Fruit fly (Drosophila melanogaster): ENCODE data around the gene CG3437.

CG3437 gene

dm6 chr3L:9435315-9435714 lies 22.2 kb downstream of the CG3437 start, which contains the start of gene CG42526 (continued):
- 0 out of 3 replicates have a peak, but pooled peaks have one; percentile 47 for TF ChIP-seq Opbp (GFP tag; IDR thresholded peaks at IDR 0.05; ENCODE audit: partially characterized antibody)
- TF ChIP-seq tup (GFP tag; optimal IDR thresholded peaks at IDR 0.05) = no peak
- TF ChIP-seq fu2 (GFP tag; optimal IDR thresholded peaks at IDR 0.05) = peak; percentile 6
- peak; percentile 5 for TF ChIP-seq pb (GFP tag; optimal IDR thresholded peaks at IDR 0.05)
- no peak for TF ChIP-seq ATbp (GFP tag; optimal IDR thresholded peaks at IDR 0.05)
- no peak for TF ChIP-seq Lhr (GFP tag; optimal IDR thresholded peaks at IDR 0.05)
- peak; percentile 30 for TF ChIP-seq CG8944 (GFP tag; optimal IDR thresholded peaks at IDR 0.05)
- TF ChIP-seq bcd (GFP tag; optimal IDR thresholded peaks at IDR 0.05) = no peak
- TF ChIP-seq ind (GFP tag; optimal IDR thresholded peaks at IDR 0.05) = no peak
- no peak for TF ChIP-seq CG9215 (GFP tag; IDR thresholded peaks at IDR 0.05)
- no peak for TF ChIP-seq MTF-1 (GFP tag; optimal IDR thresholded peaks at IDR 0.05; ENCODE audit: borderline replicate concordance)
- no peak for TF ChIP-seq CG6683 (GFP tag; optimal IDR thresholded peaks at IDR 0.05)
- peak; percentile 6 to 58 for TF ChIP-seq Pdp1 (GFP tag; optimal IDR thresholded peaks at IDR 0.05)
- peak; percentile 46; the same call in 1 of the 2 replicates for TF ChIP-seq CG17328 (GFP tag; IDR thresholded peaks at IDR 0.05)
- no peak for TF ChIP-seq CG8478 (optimal IDR thresholded peaks at IDR 0.05)
- peak; percentile 52 for TF ChIP-seq gem (tag; optimal IDR thresholded peaks at IDR 0.05)
- no peak for TF ChIP-seq CG7928 (GFP tag; optimal IDR thresholded peaks at IDR 0.05)
- 0 out of 3 replicates have a peak, but pooled peaks have one; percentile 16 for TF ChIP-seq zfh1 (GFP tag; IDR thresholded peaks at IDR 0.05)
- TF ChIP-seq Hand (GFP tag; optimal IDR thresholded peaks at IDR 0.05) = no peak
- no peak for TF ChIP-seq emc (GFP tag; optimal IDR thresholded peaks at IDR 0.05)
- peak; percentile 24 for TF ChIP-seq Bdp1 (GFP tag; optimal IDR thresholded peaks at IDR 0.05)
- no peak for TF ChIP-seq Blimp-1 (GFP tag; optimal IDR thresholded peaks at IDR 0.05)
- TF ChIP-seq CG14667 (GFP tag; IDR thresholded peaks at IDR 0.05) = no peak
- 0 out of 3 replicates have a peak, but pooled peaks have one; percentile 22 for TF ChIP-seq so (GFP tag; IDR thresholded peaks at IDR 0.05)
- TF ChIP-seq tna (GFP tag; IDR thresholded peaks at IDR 0.05; ENCODE audit: partially characterized antibody) = no peak
- no peak for TF ChIP-seq kni (GFP tag; optimal IDR thresholded peaks at IDR 0.05)
- TF ChIP-seq CG10959 (GFP tag; IDR thresholded peaks at IDR 0.05) = no peak
- TF ChIP-seq CG6854 (GFP tag; optimal IDR thresholded peaks at IDR 0.05) = no peak
- TF ChIP-seq mld (GFP tag; IDR thresholded peaks at IDR 0.05; ENCODE audit: partially characterized antibody) = no peak
- no peak for TF ChIP-seq Spps (tag; optimal IDR thresholded peaks at IDR 0.05)
- no peak for TF ChIP-seq odd (GFP tag; optimal IDR thresholded peaks at IDR 0.05)
- no peak for TF ChIP-seq insv (GFP tag; optimal IDR thresholded peaks at IDR 0.05)
- no peak for TF ChIP-seq CG10431 (GFP tag; optimal IDR thresholded peaks at IDR 0.05)
- peak; percentile 73 for TF ChIP-seq CG14014 (GFP tag; IDR thresholded peaks at IDR 0.05)
- TF ChIP-seq ro (GFP tag; IDR thresholded peaks at IDR 0.05) = no peak
- TF ChIP-seq CG8924 (tag; optimal IDR thresholded peaks at IDR 0.05) = peak; percentile 21
- TF ChIP-seq CG8290 (GFP tag; optimal IDR thresholded peaks at IDR 0.05) = peak; percentile 29
- peak in 1 of 2 experiments; percentile 78 for TF ChIP-seq CG8290 (tag; optimal IDR thresholded peaks at IDR 0.05)
- TF ChIP-seq B-H2 (GFP tag; optimal IDR thresholded peaks at IDR 0.05) = peak; percentile 19
- no peak for TF ChIP-seq rib (GFP tag; IDR thresholded peaks at IDR 0.05)
- peak; percentile 22 for TF ChIP-seq Atf-2 (GFP tag; optimal IDR thresholded peaks at IDR 0.05)
- no peak for TF ChIP-seq trh (GFP tag; optimal IDR thresholded peaks at IDR 0.05)
- 0 out of 4 replicates have a peak, but pooled peaks have one; percentile 5 for TF ChIP-seq chinmo (GFP tag; IDR thresholded peaks at IDR 0.05; ENCODE audit: partially characterized antibody)
- no peak for TF ChIP-seq kay (GFP tag; optimal IDR thresholded peaks at IDR 0.05)
- TF ChIP-seq sna (GFP tag; IDR thresholded peaks at IDR 0.05; ENCODE audit: partially characterized antibody) = peak; percentile 43; the same call in 1 of the 2 replicates
- no peak for TF ChIP-seq Aef1 (GFP tag; IDR thresholded peaks at IDR 0.05)
- TF ChIP-seq gfzf (GFP tag; optimal IDR thresholded peaks at IDR 0.05) = peak; percentile 44
- TF ChIP-seq Chrac-16 (GFP tag; optimal IDR thresholded peaks at IDR 0.05) = peak; percentile 36
- peak; percentile 21 for TF ChIP-seq CG3995 (GFP tag; optimal IDR thresholded peaks at IDR 0.05)
- no peak for TF ChIP-seq ac (GFP tag; optimal IDR thresholded peaks at IDR 0.05)
- TF ChIP-seq Med (GFP tag) = peak; percentile 96
